Fruit fly (Drosophila melanogaster) whole organism, embryonic: Measurements from ENCODE around the gene spidey.

Experiments used
- CG11093 ChIP-seq: fragments of 200-800 bp; sonication (Bioruptor generic); IDR thresholded peaks from 3 replicates; pipeline ENCODE4 v1.3.6; 2022; ENCODE audit warnings: missing biosample characterization, missing genetic modification characterization
- CG11247 ChIP-seq: fragments of 200-800 bp; sonication (Bioruptor generic); IDR thresholded peaks from 2 replicates; pipeline ENCODE4 v1.3.6; 2022; ENCODE audit warnings: missing biosample characterization, missing genetic modification characterization
- CG12104 ChIP-seq: fragments of 200-800 bp; sonication (Bioruptor generic); optimal IDR thresholded peaks from 3 replicates; lab custom pipeline; 2016; ENCODE audit warnings: missing biosample characterization, missing genetic modification characterization
- CG12219 ChIP-seq: fragments of 200-800 bp; sonication (Bioruptor generic); optimal IDR thresholded peaks from 3 replicates; lab custom pipeline; 2018; ENCODE audit warnings: missing biosample characterization, mild to moderate bottlenecking, missing genetic modification characterization
- CG13123 ChIP-seq: fragments of 200-800 bp; sonication (Bioruptor generic); optimal IDR thresholded peaks from 2 replicates; lab custom pipeline; 2016; ENCODE audit warnings: missing biosample characterization, missing genetic modification characterization
- CG1529 ChIP-seq: fragments of 200-800 bp; sonication (Bioruptor generic); optimal IDR thresholded peaks from 3 replicates; lab custom pipeline; 2018; ENCODE audit warnings: missing biosample characterization, missing genetic modification characterization
- CG17361 ChIP-seq: fragments of 200-800 bp; sonication (Bioruptor generic); IDR thresholded peaks from 3 replicates; pipeline ENCODE4 v1.3.6; 2022; ENCODE audit warnings: missing biosample characterization, missing genetic modification characterization
- CG2129 ChIP-seq: fragments of 200-800 bp; sonication (Bioruptor generic); IDR thresholded peaks from 2 replicates; pipeline ENCODE4 v1.3.6; 2022; ENCODE audit warnings: missing biosample characterization, missing genetic modification characterization; ENCODE audit not compliant: partially characterized antibody
- CG2889 ChIP-seq: fragments of 200-800 bp; sonication (Bioruptor generic); IDR thresholded peaks from 3 replicates; pipeline ENCODE4 v1.3.6; 2022; ENCODE audit warnings: missing biosample characterization, missing genetic modification characterization
- CG30431 ChIP-seq: fragments of 200-800 bp; sonication (Bioruptor generic); optimal IDR thresholded peaks from 2 replicates; lab custom pipeline; 2017; ENCODE audit warnings: missing biosample characterization, missing genetic modification characterization
- CG32532 ChIP-seq: fragments of 200-800 bp; sonication (Bioruptor generic); IDR thresholded peaks from 2 replicates; pipeline ENCODE4 v1.3.6; 2022; ENCODE audit warnings: missing biosample characterization, missing genetic modification characterization
- CG32772 ChIP-seq: fragments of 200-800 bp; sonication (Bioruptor generic); IDR thresholded peaks from 2 replicates; pipeline ENCODE4 v1.3.6; 2022; ENCODE audit warnings: missing biosample characterization, missing genetic modification characterization
- CG3407 ChIP-seq: fragments of 200-800 bp; sonication (Bioruptor generic); optimal IDR thresholded peaks from 2 replicates; lab custom pipeline; 2018; ENCODE audit warnings: missing biosample characterization, mild to moderate bottlenecking, missing genetic modification characterization
- CG5180 ChIP-seq: fragments of 200-800 bp; sonication (Bioruptor generic); optimal IDR thresholded peaks from 3 replicates; lab custom pipeline; 2017; ENCODE audit warnings: missing biosample characterization, missing genetic modification characterization, mild to moderate bottlenecking, moderate library complexity, missing genetic modification reagents
- CG6272 ChIP-seq: fragments of 200-800 bp; sonication (Bioruptor generic); IDR thresholded peaks from 2 replicates; pipeline ENCODE4 v1.3.6; 2022; ENCODE audit warnings: missing biosample characterization, missing genetic modification characterization
- CG7271 ChIP-seq: fragments of 200-800 bp; sonication (Bioruptor generic); optimal IDR thresholded peaks from 2 replicates; lab custom pipeline; 2018; ENCODE audit warnings: missing biosample characterization, mild to moderate bottlenecking, missing genetic modification characterization, moderate library complexity
- CG7928 ChIP-seq: fragments of 200-800 bp; sonication (Bioruptor generic); optimal IDR thresholded peaks from 2 replicates; lab custom pipeline; 2017; ENCODE audit warnings: missing biosample characterization, mild to moderate bottlenecking, missing genetic modification characterization
- E2f1 ChIP-seq: fragments of 200-800 bp; sonication (Bioruptor generic); IDR thresholded peaks from 2 replicates; pipeline ENCODE4 v1.3.6; 2022; ENCODE audit warnings: missing biosample characterization, missing genetic modification characterization
- GATAe ChIP-seq: fragments of 200-800 bp; sonication (Bioruptor generic); conservative IDR thresholded peaks from 2 replicates; pipeline ENCODE4 v1.3.6; 2022; ENCODE audit warnings: missing biosample characterization, missing genetic modification characterization
- Gsc ChIP-seq: fragments of 200-800 bp; sonication (Bioruptor generic); IDR thresholded peaks from 2 replicates; pipeline ENCODE4 v1.3.6; 2022; ENCODE audit warnings: missing biosample characterization, missing genetic modification characterization
- HLH3B ChIP-seq: fragments of 200-800 bp; sonication (Bioruptor generic); IDR thresholded peaks from 2 replicates; pipeline ENCODE4 v1.3.6; 2022; ENCODE audit warnings: missing biosample characterization, missing genetic modification characterization
- HLH54F ChIP-seq: fragments of 200-800 bp; sonication (Bioruptor generic); optimal IDR thresholded peaks from 3 replicates; lab custom pipeline; 2016; ENCODE audit warnings: missing biosample characterization, missing genetic modification characterization
- Hr51 ChIP-seq, 2 experiments: fragments of 200-800 bp; sonication (Bioruptor generic); optimal IDR thresholded peaks; 2 replicates in 1 of 2; 3 replicates in 1 of 2; lab custom pipeline; 2016 to 2018; ENCODE audit warnings: missing biosample characterization in 2 of 2, missing genetic modification characterization in 2 of 2, mild to moderate bottlenecking in 1 of 2, moderate library complexity in 1 of 2
- Oaz ChIP-seq: fragments of 200-800 bp; sonication (Bioruptor generic); IDR thresholded peaks from 2 replicates; pipeline ENCODE4 v1.3.6; 2022; ENCODE audit warnings: missing biosample characterization, missing genetic modification characterization
- Sin3A ChIP-seq: fragments of >200 bp; optimal IDR thresholded peaks from 2 replicates; lab custom pipeline; 2018
- Six4 ChIP-seq: fragments of 200-800 bp; sonication (Bioruptor generic); optimal IDR thresholded peaks from 2 replicates; lab custom pipeline; 2016; ENCODE audit warnings: missing biosample characterization, missing genetic modification characterization
- Sox100B ChIP-seq: fragments of 200-800 bp; sonication (Bioruptor generic); optimal IDR thresholded peaks from 3 replicates; lab custom pipeline; 2018; ENCODE audit warnings: missing biosample characterization, mild to moderate bottlenecking, missing genetic modification characterization
- Taf1 ChIP-seq: fragments of 200-800 bp; sonication (Bioruptor generic); IDR thresholded peaks from 2 replicates; pipeline ENCODE4 v1.3.6; 2022; ENCODE audit warnings: missing biosample characterization, missing genetic modification characterization
- al ChIP-seq: fragments of 200-800 bp; sonication (Bioruptor generic); IDR thresholded peaks from 2 replicates; pipeline ENCODE4 v1.3.6; 2022; ENCODE audit warnings: missing biosample characterization, missing genetic modification characterization
- ato ChIP-seq: fragments of 200-800 bp; sonication (Bioruptor generic); IDR thresholded peaks from 2 replicates; pipeline ENCODE4 v1.3.6; 2022; ENCODE audit warnings: missing biosample characterization, missing genetic modification characterization; ENCODE audit not compliant: partially characterized antibody
- corto ChIP-seq: fragments of 200-800 bp; sonication (Bioruptor generic); optimal IDR thresholded peaks from 2 replicates; lab custom pipeline; 2016; ENCODE audit warnings: missing biosample characterization, mild to moderate bottlenecking, missing genetic modification characterization, moderate library complexity
- disco-r ChIP-seq: fragments of 200-800 bp; sonication (Bioruptor generic); optimal IDR thresholded peaks from 2 replicates; lab custom pipeline; 2016; ENCODE audit warnings: missing biosample characterization, missing genetic modification characterization
- fu2 ChIP-seq: fragments of 200-800 bp; sonication (Bioruptor generic); optimal IDR thresholded peaks from 2 replicates; lab custom pipeline; 2016; ENCODE audit warnings: missing biosample characterization, missing genetic modification characterization
- gem ChIP-seq: fragments of 200-800 bp; sonication (Bioruptor generic); optimal IDR thresholded peaks from 2 replicates; lab custom pipeline; 2019; ENCODE audit warnings: missing biosample characterization, mild to moderate bottlenecking, missing genetic modification characterization, moderate library complexity
- hth ChIP-seq: fragments of >200 bp; optimal IDR thresholded peaks from 2 replicates; lab custom pipeline; 2017; ENCODE audit warnings: inconsistent platforms
- ind ChIP-seq: fragments of 200-800 bp; sonication (Bioruptor generic); optimal IDR thresholded peaks from 3 replicates; lab custom pipeline; 2016; ENCODE audit warnings: missing biosample characterization, missing genetic modification characterization
- insv ChIP-seq, 2 experiments: fragments of 200-800 bp; sonication (Bioruptor generic); optimal IDR thresholded peaks; 3 replicates each; lab custom pipeline; 2016 to 2018; ENCODE audit warnings: missing biosample characterization in 2 of 2, missing genetic modification characterization in 2 of 2
- kni ChIP-seq: fragments of 200-800 bp; sonication (Bioruptor generic); optimal IDR thresholded peaks from 3 replicates; lab custom pipeline; 2017; ENCODE audit warnings: mild to moderate bottlenecking, missing biosample characterization, missing genetic modification reagents, missing genetic modification characterization
- knrl ChIP-seq: fragments of 200-800 bp; sonication (Bioruptor generic); IDR thresholded peaks from 3 replicates; pipeline ENCODE4 v1.3.6; 2022; ENCODE audit warnings: missing biosample characterization, missing genetic modification characterization; ENCODE audit not compliant: partially characterized antibody
- nmo ChIP-seq: fragments of 200-800 bp; sonication (Bioruptor generic); optimal IDR thresholded peaks from 2 replicates; lab custom pipeline; 2018; ENCODE audit warnings: missing biosample characterization, mild to moderate bottlenecking, missing genetic modification characterization, moderate library complexity
- pita ChIP-seq: fragments of 200-800 bp; sonication (Bioruptor generic); optimal IDR thresholded peaks from 2 replicates; lab custom pipeline; 2017; ENCODE audit warnings: missing biosample characterization, mild to moderate bottlenecking, missing genetic modification characterization
- pnt ChIP-seq: fragments of 200-800 bp; sonication (Bioruptor generic); optimal IDR thresholded peaks from 3 replicates; lab custom pipeline; 2016; ENCODE audit warnings: missing biosample characterization, missing genetic modification characterization
- sens ChIP-seq: fragments of 200-800 bp; sonication (Bioruptor generic); peaks from one replicate; lab custom pipeline; 2016; ENCODE audit warnings: missing biosample characterization, missing genetic modification characterization
- slp2 ChIP-seq: fragments of 200-800 bp; sonication (Bioruptor generic); optimal IDR thresholded peaks from 2 replicates; lab custom pipeline; 2016; ENCODE audit warnings: missing biosample characterization, missing genetic modification characterization
- ssp ChIP-seq: fragments of 200-800 bp; sonication (Bioruptor generic); IDR thresholded peaks from 2 replicates; pipeline ENCODE4 v1.3.6; 2022; ENCODE audit warnings: missing biosample characterization, missing genetic modification characterization
- tin ChIP-seq: fragments of 200-800 bp; sonication (Bioruptor generic); optimal IDR thresholded peaks from 3 replicates; lab custom pipeline; 2016; ENCODE audit warnings: missing biosample characterization, missing genetic modification characterization
- ttk ChIP-seq: fragments of 200-800 bp; sonication (Bioruptor generic); IDR thresholded peaks from 2 replicates; pipeline ENCODE4 v2.1.2; 2022; ENCODE audit warnings: missing biosample characterization, missing genetic modification characterization
- wek ChIP-seq: fragments of 200-800 bp; sonication (Bioruptor generic); optimal IDR thresholded peaks from 3 replicates; lab custom pipeline; 2018; ENCODE audit warnings: missing biosample characterization, mild to moderate bottlenecking, missing genetic modification characterization, moderate library complexity
- z ChIP-seq: fragments of 200-800 bp; sonication (Bioruptor generic); IDR thresholded peaks from 3 replicates; pipeline ENCODE4 v1.3.6; 2022; ENCODE audit warnings: missing biosample characterization, missing genetic modification characterization
- zfh2 ChIP-seq: fragments of 200-800 bp; sonication (Bioruptor generic); optimal IDR thresholded peaks from 2 replicates; lab custom pipeline; 2016; ENCODE audit warnings: missing biosample characterization, missing genetic modification characterization

Gene spidey

dm6 chrX:7908239-7909068 lies at the start of gene spidey, which contains the start of gene dpr14 (continued):
- TF ChIP-seq ato (no peak), al (GFP tag; lab: Robert Waterston, UW) (peak; percentile 88), Oaz (GFP tag; lab: Robert Waterston, UW) (peak; percentile 86), CG3407 (GFP tag; lab: Kevin White, UChicago) (peak; percentile 74), ssp (GFP tag; lab: Robert Waterston, UW) (peak; percentile 74), pnt (GFP tag; lab: Kevin White, UChicago) (peak; percentile 73), CG12219 (GFP tag; lab: Kevin White, UChicago) (peak; percentile 89), HLH3B (peak; percentile 89), CG2889 (GFP tag; lab: Robert Waterston, UW) (peak; percentile 85), CG32772 (GFP tag; lab: Robert Waterston, UW) (peak; percentile 91), wek (GFP tag; lab: Kevin White, UChicago) (peak; percentile 71), E2f1 (GFP tag; lab: Robert Waterston, UW) (peak; percentile 91), pita (GFP tag; lab: Kevin White, UChicago) (no peak), Gsc (GFP tag; lab: Robert Waterston, UW) (peak; percentile 62), CG32532 (GFP tag; lab: Robert Waterston, UW) (peak; percentile 94), knrl (GFP tag; lab: Robert Waterston, UW) (no peak), CG30431 (peak; percentile 82), CG5180 (GFP tag; lab: Kevin White, UChicago) (peak; percentile 74), ttk (GFP tag; lab: Robert Waterston, UW) (peak; percentile 90), CG17361 (GFP tag; lab: Robert Waterston, UW) (peak; percentile 86), CG6272 (peak; percentile 79), insv (GFP tag; optimal IDR thresholded peaks at IDR 0.05; lab: Kevin White, UChicago) (peak in 1 of 2 experiments; percentile 62), CG11247 (peak; percentile 86), HLH54F (GFP tag; lab: Kevin White, UChicago) (peak; percentile 92), gem (tag; lab: Kevin White, UChicago) (peak; percentile 94), CG1529 (GFP tag; lab: Kevin White, UChicago) (peak; percentile 77), fu2 (GFP tag; lab: Kevin White, UChicago) (peak; percentile 89), Six4 (GFP tag; lab: Kevin White, UChicago) (peak; percentile 78), disco-r (GFP tag; lab: Kevin White, UChicago) (peak; percentile 71), Sox100B (GFP tag; lab: Kevin White, UChicago) (peak; percentile 86), CG13123 (peak; percentile 51), corto (GFP tag; lab: Kevin White, UChicago) (no peak), Sin3A (lab: Kevin White, UChicago) (no peak), GATAe (GFP tag; lab: Robert Waterston, UW) (peak; percentile 93), slp2 (GFP tag; lab: Kevin White, UChicago) (peak; percentile 83), CG7271 (no peak), sens (GFP tag; lab: Kevin White, UChicago) (peak; percentile 97), ind (peak; percentile 90), tin (GFP tag; lab: Kevin White, UChicago) (peak; percentile 86), CG11093 (GFP tag; lab: Robert Waterston, UW) (peak; percentile 89), kni (peak; percentile 86), Taf1 (GFP tag; lab: Robert Waterston, UW) (peak; percentile 89), Hr51 (GFP tag; optimal IDR thresholded peaks at IDR 0.05; lab: Kevin White, UChicago) (peak; percentile 80 to 91), zfh2 (GFP tag; lab: Kevin White, UChicago) (peak; percentile 82), CG2129 (GFP tag; lab: Robert Waterston, UW) (no peak), z (GFP tag; lab: Robert Waterston, UW) (no peak), hth (lab: Kevin White, UChicago) (no peak), CG12104 (GFP tag; lab: Kevin White, UChicago) (peak; percentile 62), CG7928 (GFP tag; lab: Kevin White, UChicago) (peak; percentile 55), nmo (GFP tag; lab: Kevin White, UChicago) (peak; percentile 93)
